Fruit fly (Drosophila melanogaster): ENCODE results near the gene CG2887.

CG2887 gene

dm6 chrX:10473510-10474212 is 4.6 kb downstream of the CG2887 start, which contains the start of gene CG2889 (continued):
- TF ChIP-seq unc-4 (GFP tag; IDR thresholded peaks at IDR 0.05; ENCODE audit: partially characterized antibody) (0 out of 2 replicates have a peak, but pooled peaks have one; percentile 27), emc (GFP tag; optimal IDR thresholded peaks at IDR 0.05) (peak; percentile 35), Dll (GFP tag; IDR thresholded peaks at IDR 0.05; ENCODE audit: partially characterized antibody) (peak; percentile 66), otp (GFP tag; IDR thresholded peaks at IDR 0.05) (0 out of 3 replicates have a peak, but pooled peaks have one; percentile 25), z (GFP tag; IDR thresholded peaks at IDR 0.05) (no peak), ci (GFP tag; IDR thresholded peaks at IDR 0.05) (peak; percentile 59; the same call in 2 of the 3 replicates), Bgb (GFP tag; IDR thresholded peaks at IDR 0.05; ENCODE audit: partially characterized antibody) (peak; percentile 65; the same call in 1 of the 2 replicates), slbo (GFP tag; IDR thresholded peaks at IDR 0.05) (peak; percentile 48; the same call in 1 of the 2 replicates), disco-r (GFP tag; optimal IDR thresholded peaks at IDR 0.05) (no peak), ttk (GFP tag; IDR thresholded peaks at IDR 0.05) (0 out of 2 replicates have a peak, but pooled peaks have one; percentile 29), pzg (GFP tag; optimal IDR thresholded peaks at IDR 0.05) (peak; percentile 58), Ets65A (GFP tag) (peak; percentile 91), usp (GFP tag; optimal IDR thresholded peaks at IDR 0.05) (no peak), CG1832 (GFP tag; optimal IDR thresholded peaks at IDR 0.05) (peak; percentile 41), amos (GFP tag; IDR thresholded peaks at IDR 0.05; ENCODE audit: partially characterized antibody) (peak; percentile 64), sob (GFP tag; IDR thresholded peaks at IDR 0.05) (peak; percentile 17; the same call in 1 of the 2 replicates), CG17802 (tag; optimal IDR thresholded peaks at IDR 0.05) (peak; percentile 23), HmgZ (tag; optimal IDR thresholded peaks at IDR 0.05) (peak; percentile 36), Drgx (GFP tag; IDR thresholded peaks at IDR 0.05) (peak; percentile 33; the same call in 1 of the 2 replicates), sens (GFP tag) (peak; percentile 68), prd (optimal IDR thresholded peaks at IDR 0.05) (no peak), prd (GFP tag; IDR thresholded peaks at IDR 0.05) (peak; percentile 47; the same call in 1 of the 3 replicates), dm (GFP tag; optimal IDR thresholded peaks at IDR 0.05) (peak; percentile 59), HLH4C (GFP tag; IDR thresholded peaks at IDR 0.05; ENCODE audit: partially characterized antibody) (0 out of 3 replicates have a peak, but pooled peaks have one; percentile 42), Blimp-1 (GFP tag; optimal IDR thresholded peaks at IDR 0.05) (no peak), HHEX (GFP tag; optimal IDR thresholded peaks at IDR 0.05) (no peak), CG6272 (GFP tag; IDR thresholded peaks at IDR 0.05) (peak; percentile 40; the same call in 1 of the 2 replicates), phol (tag; optimal IDR thresholded peaks at IDR 0.05) (peak; percentile 38), Scr (GFP tag; IDR thresholded peaks at IDR 0.05; ENCODE audit: partially characterized antibody) (peak; percentile 67), row (GFP tag; IDR thresholded peaks at IDR 0.05) (peak; percentile 52), knrl (GFP tag; IDR thresholded peaks at IDR 0.05; ENCODE audit: partially characterized antibody) (peak; percentile 69; the same call in 2 of the 3 replicates), Myb (GFP tag; optimal IDR thresholded peaks at IDR 0.05) (peak; percentile 38), CTCF (GFP tag; optimal IDR thresholded peaks at IDR 0.05) (no peak), Mes4 (GFP tag; optimal IDR thresholded peaks at IDR 0.05) (no peak), psq (GFP tag; optimal IDR thresholded peaks at IDR 0.05) (peak; percentile 1), pho (GFP tag; optimal IDR thresholded peaks at IDR 0.05) (peak; percentile 41), HLH54F (GFP tag; optimal IDR thresholded peaks at IDR 0.05) (peak; percentile 17), CG5953 (GFP tag; IDR thresholded peaks at IDR 0.05) (no peak), CG13894 (tag; optimal IDR thresholded peaks at IDR 0.05) (no peak), Rfx (GFP tag; IDR thresholded peaks at IDR 0.05) (peak; percentile 37; the same call in 1 of the 2 replicates), dpn (GFP tag; optimal IDR thresholded peaks at IDR 0.05) (peak in 1 of 2 experiments; percentile 37), CG6791 (GFP tag; IDR thresholded peaks at IDR 0.05; ENCODE audit: partially characterized antibody) (peak; percentile 59; the same call in 2 of the 3 replicates), sna (GFP tag; IDR thresholded peaks at IDR 0.05; ENCODE audit: partially characterized antibody) (0 out of 2 replicates have a peak, but pooled peaks have one; percentile 49), pan (optimal IDR thresholded peaks at IDR 0.05) (no peak), pan (GFP tag; optimal IDR thresholded peaks at IDR 0.05 in 1 of 2, IDR thresholded peaks at IDR 0.05 in 1 of 2) (peak in 1 of 2 experiments; percentile 33), wek (GFP tag; optimal IDR thresholded peaks at IDR 0.05) (no peak), CG2875 (GFP tag; optimal IDR thresholded peaks at IDR 0.05) (no peak), CG10321 (GFP tag; IDR thresholded peaks at IDR 0.05) (peak; percentile 88), Dp (GFP tag; optimal IDR thresholded peaks at IDR 0.05) (peak; percentile 28)
